Worm (Caenorhabditis elegans) whole organism, young adult: ENCODE measurements around the gene F54D5.4.
"Not testable (repeated sequence)": the region's sequence is repeated elsewhere in the genome, so short reads cannot be mapped to it uniquely, and the experiment has no call there.

Source experiments
- B0261.1 ChIP-seq: sonication (generic microtip); optimal IDR thresholded peaks from 2 replicates; lab custom pipeline; 2016; ENCODE audit warnings: mild to moderate bottlenecking, missing genetic modification characterization, moderate library complexity, missing compliant biosample characterization
- C06A6.2 ChIP-seq: fragments of 200-800 bp; sonication (Bioruptor generic); conservative IDR thresholded peaks from 2 replicates; pipeline ENCODE4 v1.3.6; 2022; ENCODE audit warnings: missing genetic modification characterization, missing compliant biosample characterization
- D2030.7 ChIP-seq: fragments of 200-800 bp; sonication (Bioruptor generic); IDR thresholded peaks from 2 replicates; pipeline ENCODE4 v1.3.6; 2022; ENCODE audit warnings: missing genetic modification reagents, missing genetic modification characterization, missing compliant biosample characterization
- F22D6.2 ChIP-seq: sonication (generic microtip); optimal IDR thresholded peaks from 2 replicates; lab custom pipeline; 2016; ENCODE audit warnings: mild to moderate bottlenecking, missing genetic modification characterization, missing compliant biosample characterization
- F33H1.4 ChIP-seq: fragments of 200-800 bp; sonication (Bioruptor generic); IDR thresholded peaks from 2 replicates; pipeline ENCODE4 v1.3.6; 2022; ENCODE audit warnings: missing genetic modification reagents, missing genetic modification characterization, missing compliant biosample characterization
- F37B4.10 ChIP-seq: fragments of 200-800 bp; sonication (Bioruptor generic); IDR thresholded peaks from 2 replicates; pipeline ENCODE4 v1.3.6; 2022; ENCODE audit warnings: missing genetic modification characterization, missing compliant biosample characterization
- F39B2.1 ChIP-seq: fragments of 200-800 bp; sonication (Bioruptor generic); IDR thresholded peaks from 2 replicates; pipeline ENCODE4 v1.3.6; 2022; ENCODE audit warnings: missing genetic modification reagents, missing genetic modification characterization, missing compliant biosample characterization
- F49E8.2 ChIP-seq: sonication (generic microtip); optimal IDR thresholded peaks from 3 replicates; lab custom pipeline; 2017; ENCODE audit warnings: missing genetic modification characterization, mild to moderate bottlenecking, missing compliant biosample characterization, antibody characterized with exemption, moderate library complexity; ENCODE audit not compliant: insufficient read depth
- F52B5.7 ChIP-seq: sonication (generic microtip); optimal IDR thresholded peaks from 2 replicates; lab custom pipeline; 2016; ENCODE audit warnings: mild to moderate bottlenecking, missing genetic modification characterization, missing compliant biosample characterization
- T07F8.4 ChIP-seq: sonication (generic microtip); optimal IDR thresholded peaks from 2 replicates; lab custom pipeline; 2016; ENCODE audit warnings: mild to moderate bottlenecking, missing genetic modification characterization, moderate library complexity, missing compliant biosample characterization
- Y53F4B.3 ChIP-seq: fragments of 200-800 bp; sonication (Bioruptor generic); IDR thresholded peaks from 2 replicates; pipeline ENCODE4 v1.3.6; 2022; ENCODE audit warnings: missing genetic modification reagents, missing genetic modification characterization, missing compliant biosample characterization
- Y67H2A.10 ChIP-seq: fragments of 200-800 bp; sonication (Bioruptor generic); conservative IDR thresholded peaks from 2 replicates; pipeline ENCODE4 v1.3.6; 2022; ENCODE audit warnings: missing genetic modification reagents, missing genetic modification characterization, missing compliant biosample characterization
- Y79H2A.3 ChIP-seq: fragments of 200-800 bp; sonication (Bioruptor generic); conservative IDR thresholded peaks from 2 replicates; pipeline ENCODE4 v1.3.6; 2022; ENCODE audit warnings: missing genetic modification reagents, missing genetic modification characterization, missing compliant biosample characterization
- Y95B8A.8 ChIP-seq: fragments of 200-800 bp; sonication (Bioruptor generic); IDR thresholded peaks from 2 replicates; pipeline ENCODE4 v1.3.6; 2022; ENCODE audit warnings: missing genetic modification reagents, missing genetic modification characterization, missing compliant biosample characterization
- akir-1 ChIP-seq: fragments of 200-800 bp; sonication (Bioruptor generic); optimal IDR thresholded peaks from 2 replicates; lab custom pipeline; 2018; ENCODE audit warnings: mild to moderate bottlenecking, missing genetic modification characterization, moderate library complexity, missing compliant biosample characterization
- aptf-3 ChIP-seq: fragments of 200-800 bp; sonication (Bioruptor generic); IDR thresholded peaks from 2 replicates; pipeline ENCODE4 v1.3.6; 2022; ENCODE audit warnings: missing genetic modification characterization, missing compliant biosample characterization
- athp-1 ChIP-seq: sonication (generic microtip); optimal IDR thresholded peaks from 2 replicates; lab custom pipeline; 2017; ENCODE audit warnings: mild to moderate bottlenecking, missing genetic modification characterization, missing compliant biosample characterization
- attf-3 ChIP-seq: fragments of 200-800 bp; sonication (Bioruptor generic); conservative IDR thresholded peaks from 2 replicates; pipeline ENCODE4 v1.3.6; 2022; ENCODE audit warnings: missing genetic modification reagents, missing genetic modification characterization, missing compliant biosample characterization
- attf-5 ChIP-seq: fragments of 200-800 bp; sonication (Bioruptor generic); optimal IDR thresholded peaks from 2 replicates; lab custom pipeline; 2018; ENCODE audit warnings: mild to moderate bottlenecking, missing genetic modification characterization, missing compliant biosample characterization
- bed-2 ChIP-seq: fragments of 200-800 bp; sonication (Bioruptor generic); IDR thresholded peaks from 2 replicates; pipeline ENCODE4 v1.3.6; 2022; ENCODE audit warnings: missing genetic modification reagents, missing genetic modification characterization, missing compliant biosample characterization
- cebp-2 ChIP-seq: fragments of 200-800 bp; sonication (Bioruptor generic); IDR thresholded peaks from 2 replicates; pipeline ENCODE4 v1.3.6; 2022; ENCODE audit warnings: missing genetic modification characterization, missing compliant biosample characterization
- ceh-91 ChIP-seq: fragments of 200-800 bp; sonication (Bioruptor generic); IDR thresholded peaks from 2 replicates; pipeline ENCODE4 v1.3.6; 2022; ENCODE audit warnings: missing genetic modification reagents, missing genetic modification characterization, missing compliant biosample characterization
- chd-7 ChIP-seq: sonication (generic microtip); optimal IDR thresholded peaks from 2 replicates; lab custom pipeline; 2016; ENCODE audit warnings: mild to moderate bottlenecking, missing genetic modification characterization, moderate library complexity, missing compliant biosample characterization
- die-1 ChIP-seq: sonication (generic microtip); optimal IDR thresholded peaks from 2 replicates; lab custom pipeline; 2016; ENCODE audit warnings: missing genotype, mild to moderate bottlenecking, missing genetic modification characterization, missing compliant biosample characterization
- dox-1 ChIP-seq: fragments of 200-800 bp; sonication (Bioruptor generic); IDR thresholded peaks from 2 replicates; pipeline ENCODE4 v1.3.6; 2022; ENCODE audit warnings: missing genetic modification reagents, missing genetic modification characterization, missing compliant biosample characterization
- efl-1 ChIP-seq: fragments of 150-350 bp; optimal IDR thresholded peaks from 2 replicates; lab custom pipeline; 2014; ENCODE audit warnings: missing biosample characterization, missing genetic modification reagents, missing genetic modification characterization
- ekl-4 ChIP-seq: fragments of 200-800 bp; sonication (Bioruptor generic); IDR thresholded peaks from 2 replicates; pipeline ENCODE4 v1.3.6; 2022; ENCODE audit warnings: missing genetic modification reagents, missing genetic modification characterization, missing compliant biosample characterization
- gei-17 ChIP-seq: fragments of 200-800 bp; sonication (Bioruptor generic); optimal IDR thresholded peaks from 2 replicates; lab custom pipeline; 2018; ENCODE audit warnings: mild to moderate bottlenecking, missing genetic modification characterization, missing compliant biosample characterization
- hmg-20 ChIP-seq: fragments of 200-800 bp; sonication (Bioruptor generic); IDR thresholded peaks from 2 replicates; pipeline ENCODE4 v1.3.6; 2022; ENCODE audit warnings: missing genetic modification reagents, missing genetic modification characterization, missing compliant biosample characterization
- hrde-1 ChIP-seq: sonication (generic microtip); optimal IDR thresholded peaks from 2 replicates; lab custom pipeline; 2016; ENCODE audit warnings: missing genetic modification characterization, mild to moderate bottlenecking, missing compliant biosample characterization, moderate library complexity, missing genotype, missing genetic modification reagents, borderline replicate concordance
- let-607 ChIP-seq, 2 experiments: fragments of 200-800 bp in 1 of 2; sonication (Bioruptor generic) in 1 of 2; sonication (generic microtip) in 1 of 2; optimal IDR thresholded peaks; 2 replicates each; lab custom pipeline; 2016 to 2018; ENCODE audit warnings: mild to moderate bottlenecking in 2 of 2, missing compliant biosample characterization in 2 of 2, missing genetic modification characterization in 2 of 2, moderate library complexity in 2 of 2, missing genotype in 1 of 2
- lin-35 ChIP-seq, 3 experiments: fragments of 150-350 bp in 2 of 3; sonication (generic microtip) in 1 of 3; optimal IDR thresholded peaks; 2 replicates each; lab custom pipeline; 2014 to 2018; ENCODE audit warnings: missing biosample characterization in 3 of 3, missing genetic modification characterization in 3 of 3, missing genetic modification reagents in 3 of 3
- lin-40 ChIP-seq: sonication (generic microtip); optimal IDR thresholded peaks from 2 replicates; lab custom pipeline; 2016; ENCODE audit warnings: missing genetic modification characterization, mild to moderate bottlenecking, missing compliant biosample characterization, missing genotype, missing genetic modification reagents
- lin-54 ChIP-seq: fragments of 200-800 bp; sonication (Bioruptor generic); optimal IDR thresholded peaks from 2 replicates; lab custom pipeline; 2018; ENCODE audit warnings: mild to moderate bottlenecking, missing genetic modification characterization, missing compliant biosample characterization
- lsl-1 ChIP-seq: fragments of 200-800 bp; sonication (Bioruptor generic); optimal IDR thresholded peaks from 2 replicates; lab custom pipeline; 2018; ENCODE audit warnings: mild to moderate bottlenecking, missing genetic modification characterization, moderate library complexity, missing compliant biosample characterization
- madf-6 ChIP-seq: fragments of 200-800 bp; sonication (Bioruptor generic); IDR thresholded peaks from 2 replicates; pipeline ENCODE4 v1.3.6; 2022; ENCODE audit warnings: missing genetic modification reagents, missing genetic modification characterization, missing compliant biosample characterization
- mcd-1 ChIP-seq: fragments of 200-800 bp; sonication (Bioruptor generic); IDR thresholded peaks from 2 replicates; pipeline ENCODE4 v1.3.6; 2022; ENCODE audit warnings: missing genetic modification reagents, missing genetic modification characterization, missing compliant biosample characterization
- nhr-80 ChIP-seq: sonication (generic microtip); optimal IDR thresholded peaks from 2 replicates; lab custom pipeline; 2016; ENCODE audit warnings: missing genetic modification characterization, missing compliant biosample characterization
- rcor-1 ChIP-seq: fragments of 200-800 bp; sonication (Bioruptor generic); IDR thresholded peaks from 2 replicates; pipeline ENCODE4 v1.3.6; 2022; ENCODE audit warnings: missing genetic modification reagents, missing genetic modification characterization, missing compliant biosample characterization
- snpc-4 ChIP-seq, 5 experiments: fragments of 150-350 bp in 1 of 5; sonication (generic microtip) in 4 of 5; optimal IDR thresholded peaks; 2 replicates each; lab custom pipeline; 2014 to 2018; ENCODE audit warnings: missing genetic modification characterization in 5 of 5, missing biosample characterization in 3 of 5, antibody characterized with exemption in 2 of 5, mild to moderate bottlenecking in 2 of 5, missing compliant biosample characterization in 2 of 5, missing genotype in 2 of 5, moderate library complexity in 2 of 5, missing genetic modification reagents in 1 of 5
- tbp1 ChIP-seq: fragments of 200-800 bp; sonication (Bioruptor generic); optimal IDR thresholded peaks from 2 replicates; lab custom pipeline; 2018; ENCODE audit warnings: mild to moderate bottlenecking, missing genetic modification characterization, missing compliant biosample characterization
- unc-130 ChIP-seq: sonication (generic microtip); optimal IDR thresholded peaks from 2 replicates; lab custom pipeline; 2016; ENCODE audit warnings: missing genetic modification reagents, missing genetic modification characterization, missing compliant biosample characterization
- xnd-1 ChIP-seq: sonication (generic microtip); optimal IDR thresholded peaks from 2 replicates; lab custom pipeline; 2016; ENCODE audit warnings: missing genotype, missing genetic modification reagents, missing genetic modification characterization, missing compliant biosample characterization
- ztf-18 ChIP-seq: sonication (generic microtip); optimal IDR thresholded peaks from 2 replicates; lab custom pipeline; 2016; ENCODE audit warnings: missing genotype, mild to moderate bottlenecking, missing genetic modification characterization, missing compliant biosample characterization
- ztf-25 ChIP-seq: fragments of 200-800 bp; sonication (Bioruptor generic); IDR thresholded peaks from 2 replicates; pipeline ENCODE4 v1.3.6; 2022; ENCODE audit warnings: missing genetic modification reagents, missing genetic modification characterization, missing compliant biosample characterization
- ztf-28 ChIP-seq: fragments of 200-800 bp; sonication (Bioruptor generic); IDR thresholded peaks from 2 replicates; pipeline ENCODE4 v1.3.6; 2022; ENCODE audit warnings: missing genetic modification reagents, missing genetic modification characterization, missing compliant biosample characterization

F54D5.4 gene

ce11 chrII:11534429-11535099, 35.1 kb upstream of the F54D5.4 start, which contains the start of gene Y62F5A.12 (continued):
- TF ChIP-seq T07F8.4 (tag; lab: Kevin White, UChicago) (peak; percentile 86), akir-1 (GFP tag; lab: Kevin White, UChicago) (peak; percentile 82), dox-1 (GFP tag; lab: Robert Waterston, UW) (peak; percentile 98), Y67H2A.10 (peak; percentile 93), Y53F4B.3 (GFP tag; lab: Robert Waterston, UW) (peak; percentile 93), lin-35 (GFP tag; optimal IDR thresholded peaks at IDR 0.05; lab: Kevin White, UChicago) (peak in 1 of 3 experiments; percentile 84), F33H1.4 (GFP tag; lab: Robert Waterston, UW) (peak; percentile 80), F52B5.7 (peak; percentile 65), efl-1 (GFP tag; lab: Kevin White, UChicago) (peak; percentile 52), ztf-18 (tag; lab: Kevin White, UChicago) (peak; percentile 86), lsl-1 (GFP tag; lab: Kevin White, UChicago) (peak; percentile 78), unc-130 (GFP tag; lab: Kevin White, UChicago) (peak; percentile 88), lin-54 (GFP tag; lab: Kevin White, UChicago) (peak; percentile 92), let-607 (tag; optimal IDR thresholded peaks at IDR 0.05; lab: Kevin White, UChicago) (peak in 1 of 2 experiments; percentile 58), aptf-3 (GFP tag; lab: Robert Waterston, UW) (peak; percentile 75; the same call in 1 of the 2 replicates), ztf-28 (GFP tag; lab: Robert Waterston, UW) (peak; percentile 98), Y95B8A.8 (peak; percentile 94), nhr-80 (tag; lab: Kevin White, UChicago) (peak; percentile 61), hrde-1 (tag; lab: Kevin White, UChicago) (peak; percentile 1), athp-1 (tag; lab: Kevin White, UChicago) (peak; percentile 88), rcor-1 (GFP tag; lab: Robert Waterston, UW) (peak; percentile 94), attf-5 (GFP tag; lab: Kevin White, UChicago) (peak; percentile 94), ztf-25 (peak; percentile 99), xnd-1 (peak; percentile 53), F39B2.1 (peak; percentile 34; the same call in 1 of the 2 replicates), D2030.7 (GFP tag; lab: Robert Waterston, UW) (peak; percentile 99), ceh-91 (GFP tag; lab: Robert Waterston, UW) (peak; percentile 97), lin-40 (tag; lab: Kevin White, UChicago) (peak; percentile 83), snpc-4 (tag; optimal IDR thresholded peaks at IDR 0.05; lab: Kevin White, UChicago) (peak in 3 of 4 experiments; percentile 43 to 70 (median 65)), C06A6.2 (GFP tag; lab: Robert Waterston, UW) (peak; percentile 82), cebp-2 (GFP tag; lab: Robert Waterston, UW) (0 out of 2 replicates have a peak, but pooled peaks have one; percentile 67), F49E8.2 (tag; lab: Kevin White, UChicago) (peak; percentile 55), attf-3 (GFP tag; lab: Robert Waterston, UW) (peak; percentile 85), hmg-20 (peak; percentile 74), madf-6 (GFP tag; lab: Robert Waterston, UW) (peak; percentile 96), ekl-4 (GFP tag; lab: Robert Waterston, UW) (peak; percentile 94), F22D6.2 (peak; percentile 54), B0261.1 (tag; lab: Kevin White, UChicago) (peak; percentile 20), die-1 (peak; percentile 37), mcd-1 (GFP tag; lab: Robert Waterston, UW) (peak; percentile 99), chd-7 (tag; lab: Kevin White, UChicago) (peak; percentile 63), Y79H2A.3 (GFP tag; lab: Robert Waterston, UW) (peak; percentile 89), gei-17 (GFP tag; lab: Kevin White, UChicago) (peak; percentile 1), tbp1 (GFP tag; lab: Kevin White, UChicago) (peak; percentile 71), F37B4.10 (GFP tag; lab: Robert Waterston, UW) (peak; percentile 95), bed-2 (GFP tag; lab: Robert Waterston, UW) (peak; percentile 98)
- not testable (repeated sequence) for TF ChIP-seq snpc-4 (GFP tag; optimal IDR thresholded peaks at IDR 0.05; lab: Kevin White, UChicago)
